Worm (Caenorhabditis elegans): ENCODE measurements around the gene wrn-1.

Gene wrn-1

DNA sequence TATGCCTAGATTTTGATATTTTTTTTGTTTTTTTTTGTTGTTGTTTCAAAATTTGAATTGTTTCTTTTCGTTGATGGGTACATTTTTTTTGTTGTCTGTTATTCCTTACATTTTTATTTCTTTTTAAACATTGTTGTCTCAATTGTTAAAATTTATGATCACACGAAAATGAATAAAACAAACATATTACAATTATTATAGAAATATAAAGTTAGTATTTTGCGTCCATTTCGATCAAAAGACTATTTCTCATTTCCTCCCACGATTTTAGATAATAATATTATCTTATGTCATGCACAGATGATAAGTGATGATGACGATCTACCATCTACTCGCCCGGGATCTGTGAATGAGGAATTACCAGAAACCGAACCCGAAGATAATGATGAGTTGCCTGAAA lies at the start of gene wrn-1:
wrn-1 (plus strand) TSS at position 301 of the 400 bp plus-strand sequence.
- no peak for TF ChIP-seq him-1 (tag; optimal IDR thresholded peaks at IDR 0.05)
- no peak for TF ChIP-seq W03F9.2 (tag; optimal IDR thresholded peaks at IDR 0.05)
- no peak for TF ChIP-seq dao-5 (tag; optimal IDR thresholded peaks at IDR 0.05)

DNA sequence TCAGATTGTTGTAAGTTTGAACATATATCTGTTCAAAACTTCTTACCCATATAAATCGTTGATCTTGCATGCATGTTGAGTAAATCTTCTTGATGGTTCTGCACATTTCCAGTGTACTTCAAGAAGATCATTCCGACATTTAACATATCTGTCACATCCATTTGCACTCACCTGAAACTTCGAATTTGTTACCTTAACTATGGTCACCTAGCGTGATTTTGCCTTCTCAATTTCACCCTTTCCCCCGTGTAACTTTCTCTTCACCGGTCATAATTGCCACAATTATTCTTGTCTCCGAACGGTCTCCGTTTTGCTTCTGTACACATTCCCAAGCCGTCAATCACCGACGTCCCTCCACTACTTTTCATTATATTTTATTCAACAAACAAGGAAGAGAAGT lies 41.4 kb upstream of the wrn-1 start:
- no peak for TF ChIP-seq W03F9.2 (tag; optimal IDR thresholded peaks at IDR 0.05)
- no peak for TF ChIP-seq him-1 (tag; optimal IDR thresholded peaks at IDR 0.05)
- no peak for TF ChIP-seq dao-5 (tag; optimal IDR thresholded peaks at IDR 0.05)

DNA sequence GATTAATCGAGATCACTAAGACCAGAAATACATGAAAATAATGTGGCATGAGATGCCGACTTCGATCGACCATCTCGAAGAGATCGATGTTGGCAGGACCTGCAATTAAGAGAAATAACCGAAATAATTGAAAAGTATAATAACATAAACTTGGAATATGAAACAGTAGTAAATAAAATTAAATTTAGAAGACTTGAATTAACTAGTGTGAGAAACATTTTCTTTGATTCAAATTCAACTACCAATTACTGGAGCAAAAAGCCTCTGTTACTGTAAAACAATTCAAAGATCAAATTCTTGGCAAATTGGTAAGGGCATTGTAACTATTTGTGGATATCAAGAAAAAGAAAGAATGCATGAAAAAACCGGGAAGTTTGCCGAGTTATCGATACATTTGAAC lies 40.9 kb upstream of the wrn-1 start, which contains the start of gene R05G9R.1:
R05G9R.1 (minus strand) TSS at position 101 of the 400 bp plus-strand sequence.
- TF ChIP-seq dao-5 (tag; optimal IDR thresholded peaks at IDR 0.05) (no peak), W03F9.2 (tag; optimal IDR thresholded peaks at IDR 0.05) (no peak), him-1 (tag; optimal IDR thresholded peaks at IDR 0.05) (no peak)

DNA sequence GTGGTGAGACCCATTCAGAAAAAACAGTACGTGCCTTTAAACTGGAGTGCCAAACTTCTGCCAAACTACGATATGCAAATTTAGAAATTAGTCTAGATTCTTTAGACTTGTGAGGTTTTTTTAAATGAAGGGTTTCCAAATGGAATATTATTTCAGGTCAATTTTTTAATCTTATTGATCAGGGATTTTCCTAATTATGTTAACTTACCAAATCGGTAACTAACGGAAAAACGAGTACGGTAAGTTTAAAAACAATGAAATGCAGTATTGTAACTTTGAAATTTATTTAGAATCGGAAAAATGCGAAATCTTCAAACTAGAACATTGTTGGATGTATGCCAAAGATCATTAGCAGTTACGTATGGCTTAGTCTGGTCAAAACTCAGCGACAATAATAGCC lies 38.5 kb upstream of the wrn-1 start, which contains the start of gene C56E6.7:
C56E6.7 (plus strand) TSS at position 301 of the 400 bp plus-strand sequence.
- no peak for TF ChIP-seq dao-5 (tag; optimal IDR thresholded peaks at IDR 0.05)
- no peak for TF ChIP-seq W03F9.2 (tag; optimal IDR thresholded peaks at IDR 0.05)
- TF ChIP-seq him-1 (tag; optimal IDR thresholded peaks at IDR 0.05) = no peak

DNA sequence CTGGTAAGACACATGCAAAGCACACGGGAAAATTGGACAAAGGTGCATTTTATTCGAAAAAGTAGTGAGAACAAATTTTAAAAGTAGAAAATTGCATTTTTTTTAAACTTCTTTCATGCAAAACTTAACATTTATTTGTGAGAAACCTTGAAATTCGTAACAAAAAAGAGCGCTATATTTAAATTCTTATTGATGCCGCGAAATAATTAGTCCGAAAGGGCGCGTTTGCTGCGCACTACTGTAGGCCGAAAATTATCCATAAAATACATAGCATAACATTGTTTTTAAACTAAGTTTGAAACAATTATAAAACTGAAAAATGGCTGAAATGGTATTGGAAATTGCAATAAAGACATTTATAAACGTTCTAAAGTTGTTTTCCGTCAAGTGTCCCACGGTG lies 35.1 kb upstream of the wrn-1 start:
- TF ChIP-seq dao-5 (tag; optimal IDR thresholded peaks at IDR 0.05) (no peak), W03F9.2 (tag; optimal IDR thresholded peaks at IDR 0.05) (no peak), him-1 (tag; optimal IDR thresholded peaks at IDR 0.05) (no peak)

DNA sequence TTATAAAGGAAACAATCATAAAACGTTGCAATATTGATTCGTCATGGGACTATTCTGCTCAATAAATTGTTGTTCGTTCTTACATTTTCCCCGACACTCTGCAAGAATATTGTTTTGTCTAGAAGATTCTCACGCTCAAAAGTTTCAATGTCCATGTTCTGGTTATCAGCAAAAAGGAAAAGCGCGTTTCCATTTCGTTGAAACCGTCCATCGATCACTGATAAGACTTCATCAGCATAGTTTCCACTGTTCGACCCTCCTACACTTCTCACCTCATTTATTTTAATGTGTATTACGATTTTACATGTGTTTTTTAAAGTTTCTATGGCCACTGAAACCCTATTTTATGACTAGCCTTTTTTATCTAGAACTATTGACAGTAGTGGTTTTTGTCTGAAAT lies 34.7 kb upstream of the wrn-1 start:
- TF ChIP-seq dao-5 (tag; optimal IDR thresholded peaks at IDR 0.05) (no peak), W03F9.2 (tag; optimal IDR thresholded peaks at IDR 0.05) (no peak), him-1 (tag; optimal IDR thresholded peaks at IDR 0.05) (no peak)

DNA sequence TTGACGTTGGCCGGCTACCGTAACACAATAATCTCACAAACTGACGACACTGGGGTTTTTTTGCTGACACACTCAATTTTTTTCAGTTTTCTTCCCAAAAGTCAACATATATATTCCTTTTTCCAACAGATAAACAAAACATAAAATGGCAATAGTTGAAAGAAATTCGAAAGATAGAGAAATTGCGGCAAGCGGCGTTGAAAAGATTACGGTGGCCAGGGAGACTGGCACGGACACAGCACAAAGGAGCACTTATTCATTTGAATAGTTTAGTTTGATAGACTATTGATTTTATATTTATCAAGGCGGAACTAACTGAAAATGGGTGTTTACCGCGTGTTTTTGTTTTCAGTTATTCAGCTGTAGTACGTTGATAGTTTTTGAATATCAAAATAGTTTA lies 33.5 kb upstream of the wrn-1 start, which contains the start of gene toe-2:
toe-2 (minus strand) TSS at position 70 of the 400 bp plus-strand sequence.
- no peak for TF ChIP-seq dao-5 (tag; optimal IDR thresholded peaks at IDR 0.05)
- no peak for TF ChIP-seq him-1 (tag; optimal IDR thresholded peaks at IDR 0.05)
- no peak for TF ChIP-seq W03F9.2 (tag; optimal IDR thresholded peaks at IDR 0.05)

DNA sequence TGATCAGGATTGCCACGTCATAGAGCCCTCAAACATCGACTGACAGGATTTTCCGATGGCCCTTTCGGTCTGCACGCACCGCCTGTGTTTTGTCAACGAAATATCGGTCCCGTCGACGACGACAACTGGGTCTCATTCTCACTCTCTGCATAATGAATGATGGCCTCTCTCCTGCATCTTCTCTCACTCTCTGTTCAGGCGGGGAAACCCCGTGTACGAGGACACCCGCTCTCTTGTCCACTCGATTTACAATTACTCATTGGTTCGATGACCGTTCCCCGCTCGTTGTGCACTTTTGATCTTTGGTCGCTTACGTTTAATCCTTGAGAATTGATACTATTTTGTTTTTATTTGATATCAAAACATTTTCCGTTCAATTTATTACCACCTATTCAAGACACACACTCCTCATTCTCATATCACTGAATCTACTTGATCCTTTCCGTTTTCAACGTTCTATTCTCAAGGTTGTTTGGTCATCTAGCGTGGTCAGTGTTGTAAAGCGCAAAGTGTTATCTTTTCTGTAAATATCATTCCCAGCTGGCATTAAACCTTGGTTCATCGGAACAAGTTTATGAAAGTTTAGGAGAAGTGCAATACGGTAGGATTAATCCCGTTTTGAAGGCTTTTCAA lies 32.0 kb upstream of the wrn-1 start:
- no peak for TF ChIP-seq him-1 (tag; optimal IDR thresholded peaks at IDR 0.05)
- no peak for TF ChIP-seq W03F9.2 (tag; optimal IDR thresholded peaks at IDR 0.05)
- no peak for TF ChIP-seq dao-5 (tag; optimal IDR thresholded peaks at IDR 0.05)

DNA sequence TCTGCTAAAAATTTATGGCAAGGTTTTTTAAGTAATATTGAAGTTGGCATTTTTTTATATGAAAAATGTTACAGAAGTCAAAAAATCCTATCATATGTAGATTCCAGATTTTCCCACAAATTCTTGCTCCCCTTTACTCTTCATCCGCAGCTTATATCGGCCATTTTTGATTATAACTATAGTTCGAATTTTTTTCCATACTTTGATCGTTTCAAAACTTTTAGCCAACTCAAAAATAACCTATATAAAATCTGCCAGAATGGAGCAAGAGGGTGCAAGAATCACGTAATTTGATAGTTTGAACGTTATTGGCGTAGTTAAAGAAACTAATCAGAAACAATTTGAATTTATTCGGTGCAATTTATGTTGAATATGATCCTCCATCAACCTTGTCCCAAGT lies 30.8 kb upstream of the wrn-1 start:
- no peak for TF ChIP-seq W03F9.2 (tag; optimal IDR thresholded peaks at IDR 0.05)
- no peak for TF ChIP-seq him-1 (tag; optimal IDR thresholded peaks at IDR 0.05)
- no peak for TF ChIP-seq dao-5 (tag; optimal IDR thresholded peaks at IDR 0.05)

DNA sequence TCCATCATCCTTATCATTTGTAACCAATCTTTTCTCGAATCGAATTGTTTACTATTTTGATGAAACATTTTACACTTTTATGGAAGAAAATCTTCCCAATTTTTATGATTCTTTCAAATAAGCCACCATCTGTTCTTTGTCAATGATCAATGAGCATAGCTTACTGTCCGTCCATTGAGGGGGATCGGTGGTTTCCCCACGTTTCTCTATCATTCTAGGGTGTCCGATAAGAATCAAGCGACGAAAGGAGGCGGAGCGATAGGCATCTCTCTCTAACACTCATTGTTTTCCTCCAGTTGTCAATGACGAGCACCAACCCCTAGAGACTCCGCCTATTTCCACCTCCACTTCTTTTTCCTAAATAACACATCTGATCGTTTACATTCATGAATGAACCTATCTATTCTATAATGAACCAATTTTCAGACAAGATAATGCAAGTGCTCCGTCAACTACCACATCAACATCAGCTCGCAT lies 30.2 kb upstream of the wrn-1 start, which contains the start of gene C56E6.2:
C56E6.2 (plus strand) TSS at position 427 of the 477 bp plus-strand sequence.
- TF ChIP-seq W03F9.2 (tag; optimal IDR thresholded peaks at IDR 0.05) = no peak
- TF ChIP-seq dao-5 (tag; optimal IDR thresholded peaks at IDR 0.05) = no peak
- no peak for TF ChIP-seq him-1 (tag; optimal IDR thresholded peaks at IDR 0.05)

DNA sequence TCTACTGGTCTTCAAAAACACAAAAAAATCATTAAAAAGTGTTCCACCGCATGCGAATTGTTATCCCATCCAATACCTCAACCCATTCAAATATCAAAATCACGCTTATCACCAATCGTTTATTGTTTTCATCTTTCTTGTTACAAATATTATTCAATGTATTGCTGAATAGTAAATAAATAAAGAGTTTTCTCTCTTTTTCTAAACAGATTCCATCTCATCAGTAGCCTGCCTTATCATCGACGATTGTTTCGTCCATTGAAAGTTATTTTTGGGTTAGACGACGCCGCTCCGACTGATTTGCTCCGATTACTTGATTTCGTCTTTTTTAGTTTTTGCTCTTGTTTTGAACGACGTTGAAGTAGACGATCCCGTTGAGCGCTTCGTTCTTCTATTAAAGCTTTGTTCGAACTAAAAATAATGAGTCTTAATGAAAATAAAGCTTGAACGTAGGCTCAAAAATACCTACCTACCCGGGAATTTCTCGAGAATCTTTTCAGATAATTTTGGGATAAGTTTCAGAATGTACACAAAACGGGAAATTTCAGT lies 28.6 kb upstream of the wrn-1 start:
- TF ChIP-seq him-1 (tag; optimal IDR thresholded peaks at IDR 0.05) (no peak), W03F9.2 (tag; optimal IDR thresholded peaks at IDR 0.05) (no peak), dao-5 (tag; optimal IDR thresholded peaks at IDR 0.05) (no peak)

DNA sequence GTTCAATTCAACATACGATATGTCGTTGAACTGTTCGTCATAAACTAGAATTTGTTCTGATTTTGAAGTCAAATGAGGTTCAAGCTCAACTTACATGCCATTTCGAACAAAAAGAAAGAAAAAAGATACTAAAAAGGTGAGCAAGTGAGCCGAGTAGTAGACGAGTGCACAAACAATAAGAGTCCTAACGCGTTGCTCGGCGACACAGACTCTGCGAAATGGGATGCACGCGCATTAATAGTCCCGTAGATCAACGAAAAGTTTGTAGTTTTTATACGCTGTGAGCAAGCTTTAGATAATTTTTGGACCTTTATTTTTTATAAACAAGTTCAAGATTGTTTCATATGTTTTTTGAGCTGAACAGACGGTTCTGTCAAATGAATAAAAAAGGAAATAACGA lies 26.1 kb upstream of the wrn-1 start, which contains the start of gene C56E6.4:
C56E6.4 (minus strand) TSS at position 101 of the 400 bp plus-strand sequence.
- TF ChIP-seq W03F9.2 (tag; optimal IDR thresholded peaks at IDR 0.05) = no peak
- TF ChIP-seq dao-5 (tag; optimal IDR thresholded peaks at IDR 0.05) = no peak
- TF ChIP-seq him-1 (tag; optimal IDR thresholded peaks at IDR 0.05) = no peak

DNA sequence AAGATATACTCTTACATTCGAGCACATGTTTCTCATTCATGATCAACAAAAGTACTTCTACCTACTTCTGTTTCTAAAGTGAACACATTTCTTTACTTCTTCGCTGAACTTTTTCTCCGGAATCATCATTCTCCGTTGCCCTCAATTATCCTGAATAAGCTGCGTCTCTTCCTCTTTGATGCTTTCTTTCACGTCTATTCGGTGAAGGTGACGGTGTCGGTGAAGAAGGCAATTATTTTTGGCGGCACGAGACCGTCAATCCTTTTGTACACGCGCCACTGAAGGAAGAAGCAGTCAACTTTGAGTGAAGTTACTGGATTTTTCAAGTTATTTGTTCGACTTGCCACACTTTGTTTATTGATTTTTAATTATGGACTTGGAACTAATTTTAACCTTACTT lies 23.2 kb upstream of the wrn-1 start, which contains the start of gene abch-1:
abch-1 (minus strand) TSS at position 101 of the 400 bp plus-strand sequence.
- TF ChIP-seq him-1 (tag; optimal IDR thresholded peaks at IDR 0.05) = no peak
- TF ChIP-seq dao-5 (tag; optimal IDR thresholded peaks at IDR 0.05) = no peak
- TF ChIP-seq W03F9.2 (tag; optimal IDR thresholded peaks at IDR 0.05) = no peak

DNA sequence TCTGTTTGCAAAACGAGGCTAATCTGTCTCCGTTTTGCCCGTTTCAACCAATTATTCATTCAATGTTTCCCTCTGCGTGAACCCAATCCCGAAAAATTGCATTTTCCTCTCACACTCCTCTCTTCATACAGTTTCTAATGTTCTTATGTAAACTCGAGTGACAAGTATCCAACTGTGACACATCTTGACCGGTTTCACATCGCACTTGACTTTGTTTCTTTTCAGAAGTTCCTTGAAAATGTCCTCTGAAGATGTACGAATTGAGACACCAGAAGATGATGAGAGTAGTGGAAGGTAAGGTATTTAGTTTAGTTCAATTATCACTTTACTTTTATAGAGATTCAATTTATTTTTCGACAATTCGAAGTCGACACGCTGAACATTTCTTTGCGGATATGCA lies 22.8 kb upstream of the wrn-1 start, which contains the start of gene abcx-1:
abcx-1 (plus strand) TSS at position 224 of the 400 bp plus-strand sequence.
- TF ChIP-seq dao-5 (tag; optimal IDR thresholded peaks at IDR 0.05) = no peak
- no peak for TF ChIP-seq him-1 (tag; optimal IDR thresholded peaks at IDR 0.05)
- no peak for TF ChIP-seq W03F9.2 (tag; optimal IDR thresholded peaks at IDR 0.05)
